Worm (Caenorhabditis elegans): ENCODE data around the gene pola-1.

ce11 chrIII:11193251-11193650 is 51.0 kb downstream of the pola-1 start:
- TF ChIP-seq klf-2 (GFP tag; conservative IDR thresholded peaks at IDR 0.05) (no peak), med-1 (GFP tag; optimal IDR thresholded peaks at IDR 0.05; ENCODE audit: insufficient read depth) (no peak)
